Fruit fly (Drosophila melanogaster): ENCODE measurements around the gene Idgf4.

Gene Idgf4

dm6 chrX:9930882-9931281 is at the start of gene Idgf4:
Gene Idgf4 (minus strand): TSS chrX:9930948.
- TF ChIP-seq CG8478 (optimal IDR thresholded peaks at IDR 0.05) (no peak), CTCF (optimal IDR thresholded peaks at IDR 0.05) (no peak)

- no peak for TF ChIP-seq CG8478 (optimal IDR thresholded peaks at IDR 0.05)
- TF ChIP-seq CTCF (optimal IDR thresholded peaks at IDR 0.05) = no peak
These were observed 49.7 kb upstream of the Idgf4 start, which contains the start of gene CG15252 for dm6 chrX:9980464-9980863. Gene CG15252 (minus strand): TSS chrX:9980564.

- no peak for TF ChIP-seq CG8478 (optimal IDR thresholded peaks at IDR 0.05)
- no peak for TF ChIP-seq CTCF (optimal IDR thresholded peaks at IDR 0.05)
These were observed 46.6 kb upstream of the Idgf4 start, which contains the start of gene CG43386 for dm6 chrX:9977305-9977704. Gene CG43386 (minus strand): TSS chrX:9977405.

- TF ChIP-seq CG8478 (optimal IDR thresholded peaks at IDR 0.05) (no peak), CTCF (optimal IDR thresholded peaks at IDR 0.05) (no peak)
These were observed 45.2 kb upstream of the Idgf4 start for dm6 chrX:9975973-9976372.

- TF ChIP-seq CG8478 (optimal IDR thresholded peaks at IDR 0.05) (no peak), CTCF (optimal IDR thresholded peaks at IDR 0.05) (no peak)
These were observed 34.1 kb upstream of the Idgf4 start, which contains the start of the genes CG1791 and CG1889 for dm6 chrX:9964778-9965291. Gene CG1791 (minus strand): TSS chrX:9964878. Gene CG1889 (plus strand): TSS chrX:9965241.

dm6 chrX:9932296-9932892 is 1.6 kb upstream of the Idgf4 start:
- no peak for TF ChIP-seq CG8478 (optimal IDR thresholded peaks at IDR 0.05)
- TF ChIP-seq CTCF (optimal IDR thresholded peaks at IDR 0.05) = no peak

dm6 chrX:9911751-9912150 is 19.0 kb downstream of the Idgf4 start:
- TF ChIP-seq CG8478 (optimal IDR thresholded peaks at IDR 0.05) = no peak
- no peak for TF ChIP-seq CTCF (optimal IDR thresholded peaks at IDR 0.05)

dm6 chrX:9911026-9911425 is 19.7 kb downstream of the Idgf4 start, which contains the start of gene CG1986:
Gene CG1986 (minus strand): TSS chrX:9911126.
- TF ChIP-seq CG8478 (optimal IDR thresholded peaks at IDR 0.05) (no peak), CTCF (optimal IDR thresholded peaks at IDR 0.05) (no peak)

- TF ChIP-seq CTCF (optimal IDR thresholded peaks at IDR 0.05) (no peak), CG8478 (optimal IDR thresholded peaks at IDR 0.05) (no peak)
These were observed 21.4 kb downstream of the Idgf4 start for dm6 chrX:9909384-9909783.

dm6 chrX:9899535-9900179 is 31.1 kb downstream of the Idgf4 start, which contains the start of gene CG15249:
Gene CG15249 (minus strand): TSS chrX:9899585.
- no peak for TF ChIP-seq CTCF (optimal IDR thresholded peaks at IDR 0.05)

dm6 chrX:9897599-9897998 is 33.1 kb downstream of the Idgf4 start:
- TF ChIP-seq CG8478 (optimal IDR thresholded peaks at IDR 0.05) = no peak
- TF ChIP-seq CTCF (optimal IDR thresholded peaks at IDR 0.05) = no peak

- no peak for TF ChIP-seq CTCF (optimal IDR thresholded peaks at IDR 0.05)
- TF ChIP-seq CG8478 (optimal IDR thresholded peaks at IDR 0.05) = no peak
These were observed 37.9 kb downstream of the Idgf4 start for dm6 chrX:9892834-9893233.

- TF ChIP-seq CG8478 (optimal IDR thresholded peaks at IDR 0.05) (no peak), CTCF (optimal IDR thresholded peaks at IDR 0.05) (no peak)
These were observed 41.1 kb downstream of the Idgf4 start for dm6 chrX:9889686-9890085.

- no peak for TF ChIP-seq CG8478 (optimal IDR thresholded peaks at IDR 0.05)
- no peak for TF ChIP-seq CTCF (optimal IDR thresholded peaks at IDR 0.05)
These were observed 45.4 kb downstream of the Idgf4 start for dm6 chrX:9885363-9885762.

dm6 chrX:9884221-9884620 is 46.5 kb downstream of the Idgf4 start, which contains the start of gene CG9691:
Gene CG9691 (plus strand): TSS chrX:9884442.
- no peak for TF ChIP-seq CTCF (optimal IDR thresholded peaks at IDR 0.05)

- no peak for TF ChIP-seq CG8478 (optimal IDR thresholded peaks at IDR 0.05)
- TF ChIP-seq CTCF (optimal IDR thresholded peaks at IDR 0.05) = no peak
These were observed 47.8 kb downstream of the Idgf4 start for dm6 chrX:9882900-9883299.
